Worm (Caenorhabditis elegans): Measurements from ENCODE around the gene srj-13.
A peak's percentile ranks its signal among the peaks of the same experiment; 100 is the strongest.

Gene srj-13

ce11 chrV:7414909-7415308 lies 12.5 kb downstream of the srj-13 start, which contains the start of gene F18E3.12:
Gene F18E3.12 (plus strand): TSS chrV:7414985.
- TF ChIP-seq lin-35 (GFP tag; optimal IDR thresholded peaks at IDR 0.05) (peak in 1 of 2 experiments; percentile 12), nhr-90 (tag; optimal IDR thresholded peaks at IDR 0.05; ENCODE audit: poor library complexity) (no peak)

- peak; percentile 32 for TF ChIP-seq unc-130 (tag; optimal IDR thresholded peaks at IDR 0.05)
- no peak for TF ChIP-seq unc-86 (tag; optimal IDR thresholded peaks at IDR 0.05)
- TF ChIP-seq egl-13 (tag; optimal IDR thresholded peaks at IDR 0.05) = no peak
- TF ChIP-seq hlh-17 (GFP tag; optimal IDR thresholded peaks at IDR 0.05; ENCODE audit: borderline replicate concordance) = no peak
- TF ChIP-seq nhr-85 (tag) = peak; percentile 98
- TF ChIP-seq efl-1 (optimal IDR thresholded peaks at IDR 0.05) = no peak
- TF ChIP-seq efl-1 (GFP tag; optimal IDR thresholded peaks at IDR 0.05 in 1 of 2) = peak in 1 of 2 experiments; percentile 89
- peak; percentile 43 for TF ChIP-seq C16A3.4 (tag; optimal IDR thresholded peaks at IDR 0.05)
- no peak for TF ChIP-seq vab-15 (tag; optimal IDR thresholded peaks at IDR 0.05)
- no peak for TF ChIP-seq hpl-2 (GFP tag; optimal IDR thresholded peaks at IDR 0.05)
- peak; percentile 34 for TF ChIP-seq nhr-47 (tag; optimal IDR thresholded peaks at IDR 0.05)
- peak; percentile 74 for TF ChIP-seq snu-23 (GFP tag; optimal IDR thresholded peaks at IDR 0.05)
- peak in 1 of 3 experiments; percentile 24 for TF ChIP-seq dpl-1 (GFP tag; optimal IDR thresholded peaks at IDR 0.05)
- TF ChIP-seq lir-3 (tag; optimal IDR thresholded peaks at IDR 0.05; ENCODE audit: poor library complexity) = no peak
- TF ChIP-seq blmp-1 (tag; optimal IDR thresholded peaks at IDR 0.05) = peak; percentile 90
- TF ChIP-seq elt-3 (tag; optimal IDR thresholded peaks at IDR 0.05) = peak in 5 of 6 experiments; percentile 43 to 97 (median 69)
- no peak for TF ChIP-seq nhr-12 (tag; optimal IDR thresholded peaks at IDR 0.05)
- TF ChIP-seq nhr-20 (tag; optimal IDR thresholded peaks at IDR 0.05) = peak; percentile 95
- no peak for TF ChIP-seq ceh-8 (GFP tag; optimal IDR thresholded peaks at IDR 0.05)
- TF ChIP-seq ceh-88 (GFP tag; IDR thresholded peaks at IDR 0.05) = no peak
- TF ChIP-seq jun-1 (tag; optimal IDR thresholded peaks at IDR 0.05) = peak; percentile 7
- TF ChIP-seq pqm-1 (tag; optimal IDR thresholded peaks at IDR 0.05) = no peak
- TF ChIP-seq egl-27 (tag; optimal IDR thresholded peaks at IDR 0.05) = no peak
- no peak for TF ChIP-seq nhr-28 (tag; optimal IDR thresholded peaks at IDR 0.05)
- no peak for TF ChIP-seq nhr-237 (tag; optimal IDR thresholded peaks at IDR 0.05)
- TF ChIP-seq mdl-1 (tag; optimal IDR thresholded peaks at IDR 0.05) = peak in 1 of 2 experiments; percentile 83
- TF ChIP-seq ceh-90 (tag; optimal IDR thresholded peaks at IDR 0.05) = no peak
- TF ChIP-seq lin-35 (GFP tag; optimal IDR thresholded peaks at IDR 0.05) = peak in 1 of 2 experiments; percentile 69
- no peak for TF ChIP-seq fos-1 (tag; optimal IDR thresholded peaks at IDR 0.05)
- peak; percentile 65 for TF ChIP-seq skn-1 (tag; optimal IDR thresholded peaks at IDR 0.05)
- peak; percentile 50 for TF ChIP-seq ztf-4 (tag; optimal IDR thresholded peaks at IDR 0.05)
- TF ChIP-seq mab-9 (GFP tag; IDR thresholded peaks at IDR 0.05) = no peak
- no peak for TF ChIP-seq C34B4.2 (tag; optimal IDR thresholded peaks at IDR 0.05)
- peak; percentile 71 for TF ChIP-seq lin-14 (GFP tag; optimal IDR thresholded peaks at IDR 0.05)
- TF ChIP-seq nhr-19 (GFP tag; conservative IDR thresholded peaks at IDR 0.05) = peak; percentile 97
- no peak for TF ChIP-seq pag-3 (tag; optimal IDR thresholded peaks at IDR 0.05; ENCODE audit: borderline replicate concordance, insufficient read depth)
- no peak for TF ChIP-seq F16B12.6 (tag; optimal IDR thresholded peaks at IDR 0.05)
- no peak for TF ChIP-seq fkh-8 (tag; optimal IDR thresholded peaks at IDR 0.05)
- no peak for TF ChIP-seq mep-1 (tag; optimal IDR thresholded peaks at IDR 0.05)
- TF ChIP-seq grh-1 (GFP tag; IDR thresholded peaks at IDR 0.05) = peak; percentile 53; the same call in 1 of the 2 replicates
- TF ChIP-seq nhr-84 (tag; optimal IDR thresholded peaks at IDR 0.05) = no peak
- no peak for TF ChIP-seq sup-37 (GFP tag; optimal IDR thresholded peaks at IDR 0.05)
- no peak for TF ChIP-seq lsy-2 (tag; optimal IDR thresholded peaks at IDR 0.05)
- TF ChIP-seq ceh-63 (GFP tag; optimal IDR thresholded peaks at IDR 0.05) = no peak
- TF ChIP-seq Y116A8C.19 (tag; optimal IDR thresholded peaks at IDR 0.05; ENCODE audit: borderline replicate concordance) = no peak
- peak; percentile 78 for TF ChIP-seq nhr-90 (tag; optimal IDR thresholded peaks at IDR 0.05; ENCODE audit: poor library complexity)
- TF ChIP-seq swsn-7 (tag; optimal IDR thresholded peaks at IDR 0.05) = no peak
- TF ChIP-seq pax-3 (tag; optimal IDR thresholded peaks at IDR 0.05) = no peak
- no peak for TF ChIP-seq aha-1 (tag; optimal IDR thresholded peaks at IDR 0.05)
Measured at ce11 chrV:7415780-7416428, 13.4 kb downstream of the srj-13 start, which contains the start of gene F18E3.13. Gene F18E3.13 (plus strand): TSS chrV:7416164.

Measured in whole organism, L1 larva.